Worm (Caenorhabditis elegans) whole organism, L4 larva: ENCODE measurements around the gene Y57A10A.14.

Experiments
- aly-2 ChIP-seq: sonication (generic microtip); optimal IDR thresholded peaks from 2 replicates; lab custom pipeline; 2018; ENCODE audit warnings: missing biosample characterization, missing genetic modification characterization
- zip-2 ChIP-seq: fragments of 150-350 bp; optimal IDR thresholded peaks from 2 replicates; lab custom pipeline; 2014; ENCODE audit warnings: missing biosample characterization, missing genetic modification characterization

ce11 chrII:12202281-12202680 lies 16.5 kb downstream of the Y57A10A.14 start, which contains the start of gene trpp-5:
- TF ChIP-seq aly-2 (tag; lab: Kevin White, UChicago) (no peak), zip-2 (tag; lab: Kevin White, UChicago) (no peak)
